Fruit fly (Drosophila melanogaster): ENCODE data around the gene CG15484.

DNA sequence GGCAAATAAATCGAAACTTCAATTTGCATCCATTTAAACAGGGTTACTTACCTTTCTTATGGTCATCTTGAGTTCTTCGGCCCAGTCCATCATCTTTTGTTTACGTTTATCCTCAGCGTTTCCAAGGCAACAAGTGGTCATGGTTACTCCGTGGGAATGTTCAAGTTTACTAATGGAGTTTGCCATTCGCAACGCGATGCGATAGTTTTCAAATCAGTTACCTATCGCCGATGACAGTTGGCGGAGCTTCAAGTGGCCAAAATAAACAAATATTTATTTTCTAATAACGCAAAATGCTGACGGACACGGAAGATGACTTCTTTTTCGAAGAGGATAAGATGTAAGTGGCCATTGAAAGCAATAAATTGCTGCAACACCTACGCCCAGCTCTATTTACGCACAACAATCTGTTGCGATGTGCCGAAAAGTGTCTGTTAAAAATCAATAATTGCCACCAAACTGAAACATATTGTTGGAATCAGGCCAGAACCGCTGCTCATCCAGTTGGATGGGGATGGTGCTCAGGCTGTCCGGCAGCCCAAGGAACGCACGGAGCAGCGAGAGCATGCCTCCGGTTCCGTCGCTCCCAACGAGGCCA lies 12.6 kb downstream of the CG15484 start, which contains the start of the genes IFT43 and PICK1:
- TF ChIP-seq D1 (tag; optimal IDR thresholded peaks at IDR 0.05): no peak
- TF ChIP-seq gl (tag; optimal IDR thresholded peaks at IDR 0.05): no peak
